Fruit fly (Drosophila melanogaster) whole organism, prepupa: Measurements from ENCODE around the gene Bre1.

Source experiments
- Blimp-1 ChIP-seq: fragments of 200-800 bp; sonication (Bioruptor generic); optimal IDR thresholded peaks from 3 replicates; lab custom pipeline; 2017; ENCODE audit warnings: missing biosample characterization, missing genetic modification characterization, mild to moderate bottlenecking, moderate library complexity, missing genetic modification reagents
- CG10631 ChIP-seq: fragments of 200-800 bp; sonication (Bioruptor generic); optimal IDR thresholded peaks from 2 replicates; lab custom pipeline; 2016; ENCODE audit warnings: missing biosample characterization, missing genetic modification characterization
- CG11294 ChIP-seq: fragments of 200-800 bp; sonication (Bioruptor generic); IDR thresholded peaks from 2 replicates; pipeline ENCODE4 v1.3.6; 2022; ENCODE audit warnings: missing biosample characterization, missing genetic modification characterization
- CG11902 ChIP-seq: fragments of 200-800 bp; sonication (Bioruptor generic); optimal IDR thresholded peaks from 3 replicates; lab custom pipeline; 2016; ENCODE audit warnings: missing biosample characterization, missing genetic modification characterization
- CG15336 ChIP-seq: fragments of 200-800 bp; sonication (Bioruptor generic); IDR thresholded peaks from 2 replicates; pipeline ENCODE4 v1.3.6; 2022; ENCODE audit warnings: missing biosample characterization, missing genetic modification characterization
- CG4318 ChIP-seq: fragments of 200-800 bp; sonication (Bioruptor generic); optimal IDR thresholded peaks from 3 replicates; lab custom pipeline; 2017; ENCODE audit warnings: missing biosample characterization, mild to moderate bottlenecking, missing genetic modification characterization
- CG6163 ChIP-seq: fragments of 200-800 bp; sonication (Bioruptor generic); IDR thresholded peaks from 3 replicates; pipeline ENCODE4 v1.3.6; 2022; ENCODE audit warnings: missing biosample characterization, missing genetic modification characterization
- CG6276 ChIP-seq: fragments of 200-800 bp; sonication (Bioruptor generic); optimal IDR thresholded peaks from 2 replicates; lab custom pipeline; 2017; ENCODE audit warnings: missing biosample characterization, mild to moderate bottlenecking, missing genetic modification characterization
- CG8119 ChIP-seq: fragments of 200-800 bp; sonication (Bioruptor generic); IDR thresholded peaks from 3 replicates; pipeline ENCODE4 v1.3.6; 2022; ENCODE audit warnings: missing biosample characterization, missing genetic modification characterization
- CG8632 ChIP-seq: fragments of 200-800 bp; sonication (Bioruptor generic); optimal IDR thresholded peaks from 3 replicates; lab custom pipeline; 2016; ENCODE audit warnings: missing biosample characterization, missing genetic modification characterization
- CG9139 ChIP-seq: fragments of 200-800 bp; sonication (Bioruptor generic); optimal IDR thresholded peaks from 3 replicates; lab custom pipeline; 2017; ENCODE audit warnings: missing biosample characterization, mild to moderate bottlenecking, missing genetic modification characterization
- Eip78C ChIP-seq: fragments of 200-800 bp; sonication (Bioruptor generic); peaks from one replicate; lab custom pipeline; 2016; ENCODE audit warnings: missing biosample characterization, missing genetic modification characterization
- Ets96B ChIP-seq: fragments of 200-800 bp; optimal IDR thresholded peaks from 2 replicates; lab custom pipeline; 2019; ENCODE audit warnings: missing biosample characterization, mild to moderate bottlenecking, missing genetic modification characterization, moderate library complexity
- Hr39 ChIP-seq: fragments of 200-800 bp; sonication (Bioruptor generic); optimal IDR thresholded peaks from 2 replicates; lab custom pipeline; 2016; ENCODE audit warnings: missing biosample characterization, missing genetic modification characterization
- Hr4 ChIP-seq: fragments of 200-800 bp; sonication (Bioruptor generic); optimal IDR thresholded peaks from 3 replicates; lab custom pipeline; 2016; ENCODE audit warnings: missing biosample characterization, missing genetic modification characterization
- Sox14 ChIP-seq: fragments of 200-800 bp; sonication (Bioruptor generic); optimal IDR thresholded peaks from 3 replicates; lab custom pipeline; 2016; ENCODE audit warnings: missing biosample characterization, missing genetic modification characterization
- achi ChIP-seq: fragments of 200-800 bp; sonication (Bioruptor generic); optimal IDR thresholded peaks from 3 replicates; lab custom pipeline; 2016; ENCODE audit warnings: missing biosample characterization, missing genetic modification characterization
- acj6 ChIP-seq: fragments of 200-800 bp; sonication (Bioruptor generic); optimal IDR thresholded peaks from 3 replicates; lab custom pipeline; 2016; ENCODE audit warnings: missing biosample characterization, missing genetic modification characterization
- cyc ChIP-seq: fragments of 200-800 bp; sonication (Bioruptor generic); optimal IDR thresholded peaks from 3 replicates; lab custom pipeline; 2016; ENCODE audit warnings: missing biosample characterization, missing genetic modification characterization
- eg ChIP-seq: fragments of 200-800 bp; sonication (Bioruptor generic); IDR thresholded peaks from 3 replicates; pipeline ENCODE4 v1.3.6; 2022; ENCODE audit warnings: missing biosample characterization, missing genetic modification characterization
- esn ChIP-seq: fragments of 200-800 bp; sonication (Bioruptor generic); optimal IDR thresholded peaks from 2 replicates; lab custom pipeline; 2016; ENCODE audit warnings: missing biosample characterization, mild to moderate bottlenecking, missing genetic modification characterization, moderate library complexity
- fd59A ChIP-seq: fragments of 200-800 bp; sonication (Bioruptor generic); optimal IDR thresholded peaks from 2 replicates; lab custom pipeline; 2017; ENCODE audit warnings: missing biosample characterization, mild to moderate bottlenecking, missing genetic modification characterization, missing genetic modification reagents
- fkh ChIP-seq: fragments of 200-800 bp; sonication (Bioruptor generic); optimal IDR thresholded peaks from 3 replicates; lab custom pipeline; 2017; ENCODE audit warnings: missing biosample characterization, mild to moderate bottlenecking, missing genetic modification characterization, moderate library complexity
- lz ChIP-seq: fragments of 200-800 bp; sonication (Bioruptor generic); optimal IDR thresholded peaks from 3 replicates; lab custom pipeline; 2016; ENCODE audit warnings: missing biosample characterization, missing genetic modification characterization
- net ChIP-seq: fragments of 200-800 bp; sonication (Bioruptor generic); optimal IDR thresholded peaks from 3 replicates; lab custom pipeline; 2016; ENCODE audit warnings: missing biosample characterization, missing genetic modification characterization
- ss ChIP-seq, 2 experiments: fragments of 200-800 bp; sonication (Bioruptor generic); optimal IDR thresholded peaks; 2 replicates in 1 of 2; 3 replicates in 1 of 2; lab custom pipeline; 2017 to 2018; ENCODE audit warnings: mild to moderate bottlenecking in 2 of 2, missing biosample characterization in 2 of 2, missing genetic modification characterization in 2 of 2, moderate library complexity in 1 of 2
- svp ChIP-seq: fragments of 200-800 bp; sonication (Bioruptor generic); peaks from one replicate; lab custom pipeline; 2016; ENCODE audit warnings: missing biosample characterization, missing genetic modification characterization
- vri ChIP-seq: fragments of 200-800 bp; sonication (Bioruptor generic); optimal IDR thresholded peaks from 3 replicates; lab custom pipeline; 2016; ENCODE audit warnings: missing biosample characterization, mild to moderate bottlenecking, missing genetic modification characterization

Gene Bre1

DNA sequence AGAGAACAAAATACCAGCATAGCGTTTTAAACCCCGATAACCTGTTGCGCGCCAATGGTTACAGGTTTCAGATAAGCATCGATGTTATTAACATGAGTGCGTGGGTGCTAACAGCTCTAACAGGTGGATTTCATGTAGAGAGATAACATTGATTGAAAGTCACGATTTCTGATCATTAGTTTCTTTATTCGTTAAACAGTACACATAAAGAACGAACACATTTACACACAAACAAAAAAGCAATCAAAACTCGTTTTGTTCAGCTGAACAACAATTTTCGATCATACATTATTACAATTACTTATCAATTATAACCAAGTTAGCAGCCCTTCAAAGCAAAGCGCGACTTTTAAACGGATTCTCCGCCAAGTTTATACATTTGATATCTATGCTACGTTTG is 4.3 kb downstream of the Bre1 start (continued):
- TF ChIP-seq ss (GFP tag; optimal IDR thresholded peaks at IDR 0.05; lab: Kevin White, UChicago) (no peak), Hr4 (GFP tag; lab: Kevin White, UChicago) (no peak), Blimp-1 (no peak), acj6 (no peak), CG8632 (peak; percentile 24), CG10631 (GFP tag; lab: Kevin White, UChicago) (no peak)

DNA sequence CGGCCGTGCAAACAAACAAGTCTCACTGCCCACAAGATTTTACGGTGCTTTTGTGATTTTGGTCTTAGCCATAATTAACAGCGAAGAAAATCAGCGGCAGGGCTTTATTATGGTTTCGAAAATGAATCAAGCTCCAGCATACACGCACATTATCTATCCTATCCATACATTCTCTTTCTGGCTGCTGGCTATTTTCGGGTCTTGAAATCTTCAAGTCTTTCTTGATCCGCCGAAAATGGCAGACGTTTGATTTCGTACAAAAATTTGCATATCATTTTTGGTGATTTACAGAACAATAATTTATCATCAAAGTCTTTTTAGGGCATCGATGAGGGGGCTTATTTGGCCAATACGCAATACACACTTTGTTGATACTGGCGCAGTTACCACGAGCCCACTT is 5.2 kb downstream of the Bre1 start:
- TF ChIP-seq lz (no peak), eg (GFP tag; lab: Robert Waterston, UW) (no peak), Ets96B (tag; lab: Kevin White, UChicago) (no peak), CG8632 (no peak), Hr39 (no peak), fd59A (GFP tag; lab: Kevin White, UChicago) (no peak), cyc (GFP tag; lab: Kevin White, UChicago) (no peak), CG6276 (GFP tag; lab: Kevin White, UChicago) (no peak), CG11902 (GFP tag; lab: Kevin White, UChicago) (no peak), svp (GFP tag; lab: Kevin White, UChicago) (no peak), CG9139 (no peak), Sox14 (GFP tag; lab: Kevin White, UChicago) (no peak), Eip78C (no peak)

DNA sequence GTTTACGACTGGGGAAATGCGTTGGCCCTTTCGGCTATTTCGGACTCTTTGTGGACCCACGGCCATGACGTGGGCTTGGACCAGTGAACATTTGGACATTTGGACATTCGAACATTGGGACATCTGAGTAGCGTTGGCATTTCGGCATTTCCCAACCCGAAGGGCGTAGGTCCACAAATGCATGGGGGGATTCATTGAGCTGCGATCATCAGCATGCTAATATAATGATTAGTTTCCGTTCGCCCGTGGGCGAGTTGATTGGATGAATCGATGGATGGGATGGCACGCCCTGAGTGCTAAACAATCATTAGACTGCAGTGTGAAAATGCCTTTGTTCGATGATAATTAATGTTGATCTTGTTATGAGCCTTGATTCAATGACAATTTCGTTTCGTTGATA is 6.5 kb downstream of the Bre1 start:
- TF ChIP-seq CG6163 (GFP tag; lab: Robert Waterston, UW) (no peak), CG4318 (GFP tag; lab: Kevin White, UChicago) (no peak), net (GFP tag; lab: Kevin White, UChicago) (no peak)

- TF ChIP-seq Blimp-1 (peak; percentile 51), eg (GFP tag; lab: Robert Waterston, UW) (no peak)
Measured at dm6 chr3L:5786604-5787003, 7.4 kb downstream of the Bre1 start, which contains the start of gene Cralbp. Gene Cralbp, minus strand, starts transcription at chr3L:5786718.

DNA sequence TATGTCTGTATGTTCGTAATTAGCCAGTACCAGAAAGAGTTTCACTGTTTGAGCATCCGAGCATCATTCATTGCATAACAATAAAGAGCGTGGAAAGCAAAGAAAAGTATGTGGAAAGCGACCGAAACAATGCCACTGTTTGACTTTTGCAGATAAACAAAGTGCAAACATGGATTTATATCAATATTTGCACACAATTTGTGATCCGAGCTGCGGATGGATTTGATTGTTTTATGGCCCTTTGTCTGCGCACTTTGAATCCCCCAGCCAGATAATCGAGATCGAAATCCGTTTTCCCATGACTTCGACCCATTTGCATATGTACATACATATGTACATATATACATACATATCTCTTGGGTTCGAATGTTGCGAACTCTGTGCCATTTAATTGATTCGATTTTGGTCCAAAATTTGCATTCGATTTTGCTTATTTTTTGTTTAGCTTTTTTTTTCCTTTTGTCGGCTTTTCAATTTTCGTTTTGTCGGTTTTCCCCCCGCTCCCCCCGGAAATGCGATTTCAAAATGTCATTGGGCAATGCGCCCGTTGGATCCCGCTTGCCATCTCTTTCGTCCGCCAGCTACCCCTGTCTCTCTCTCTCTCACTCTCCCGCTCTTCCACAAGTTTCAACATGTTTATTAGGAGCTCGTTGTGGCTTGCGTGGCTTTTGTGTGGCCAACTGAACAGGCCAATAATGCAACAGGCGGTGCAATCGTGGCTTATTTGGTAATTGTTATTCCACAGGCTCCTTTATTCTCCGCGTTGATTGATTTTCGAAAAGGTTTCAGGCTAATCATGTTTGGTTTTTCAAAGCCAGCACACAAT is 8.5 kb downstream of the Bre1 start:
- peak; percentile 29; the same call in 1 of the 3 replicates for TF ChIP-seq CG8119 (GFP tag; lab: Robert Waterston, UW)
- TF ChIP-seq fkh (GFP tag; lab: Kevin White, UChicago): peak; percentile 44
- no peak for TF ChIP-seq acj6
- no peak for TF ChIP-seq achi (GFP tag; lab: Kevin White, UChicago)
- peak; percentile 65 for TF ChIP-seq Eip78C
- TF ChIP-seq CG15336 (GFP tag; lab: Robert Waterston, UW): 0 out of 2 replicates have a peak, but pooled peaks have one; percentile 37

DNA sequence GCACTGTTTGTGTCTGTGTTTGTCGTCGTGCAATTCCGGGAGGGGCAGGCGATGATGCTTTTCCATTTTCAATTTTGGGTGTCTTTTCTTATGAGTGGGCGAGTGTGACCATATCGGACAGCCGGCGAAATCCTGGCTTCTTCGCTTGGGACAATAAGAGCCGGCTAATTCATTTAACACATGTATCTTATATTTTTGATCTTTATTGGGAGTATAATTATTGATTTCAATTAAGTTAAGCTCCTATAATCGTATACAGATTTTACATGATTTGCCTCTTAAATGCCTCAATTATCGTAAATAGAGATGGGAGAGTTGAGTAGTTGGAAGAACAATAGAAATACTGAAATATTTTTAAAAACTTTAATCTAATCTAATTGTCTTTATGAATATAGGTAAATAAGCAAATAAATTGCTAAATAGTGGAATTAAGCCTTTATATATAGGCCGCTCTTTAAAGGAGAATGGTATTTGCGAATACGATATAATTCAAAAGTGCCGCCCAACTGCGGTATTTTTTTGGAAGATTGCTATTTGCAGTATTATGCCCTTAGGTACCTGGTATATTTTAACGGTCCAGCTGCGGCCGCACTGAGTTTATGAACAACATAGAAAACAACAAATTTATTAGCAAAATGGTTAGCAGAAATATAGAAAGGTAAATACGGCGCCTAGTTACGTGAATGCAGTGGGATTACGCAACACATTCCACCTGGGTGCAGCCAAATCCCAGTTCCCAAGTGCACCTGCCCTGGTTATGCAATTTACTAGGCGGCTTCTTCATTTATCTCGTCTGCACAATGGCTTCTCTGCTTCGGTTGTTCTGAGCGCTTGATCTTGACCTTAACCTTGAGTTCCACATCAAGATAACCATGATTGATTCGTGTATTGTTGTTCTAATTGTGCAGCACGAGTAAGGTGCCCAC is 14.3 kb downstream of the Bre1 start, which contains the start of the genes Myt1, PGRP-LD and Pmi:
TSS of gene Myt1 (minus strand) at position 116 of the 926 bp plus-strand sequence.
TSS of gene PGRP-LD (plus strand) at position 576 of the 926 bp plus-strand sequence.
TSS of gene Pmi (plus strand) at position 576 of the 926 bp plus-strand sequence.
- peak; percentile 75 for TF ChIP-seq Sox14 (GFP tag; lab: Kevin White, UChicago)
- TF ChIP-seq esn (GFP tag; lab: Kevin White, UChicago): peak; percentile 25
- peak; percentile 53 for TF ChIP-seq vri (GFP tag; lab: Kevin White, UChicago)
- TF ChIP-seq CG11294 (GFP tag; lab: Robert Waterston, UW): no peak
- peak; percentile 86 for TF ChIP-seq svp (GFP tag; lab: Kevin White, UChicago)
